Worm (Caenorhabditis elegans) whole organism, mixed stage, embryonic: ENCODE measurements around the gene evl-14.

Experiments used
- ces-1 ChIP-seq: fragments of 150-350 bp; optimal IDR thresholded peaks from 2 replicates; lab custom pipeline; 2014; ENCODE audit warnings: missing biosample characterization, missing genetic modification reagents, missing genetic modification characterization
- elt-1 ChIP-seq: sonication (generic microtip); optimal IDR thresholded peaks from 2 replicates; lab custom pipeline; 2017; ENCODE audit warnings: missing genetic modification characterization, mild to moderate bottlenecking, missing compliant biosample characterization, antibody characterized with exemption, moderate library complexity, borderline replicate concordance; ENCODE audit not compliant: insufficient read depth
- elt-3 ChIP-seq: fragments of 150-350 bp; optimal IDR thresholded peaks from 2 replicates; lab custom pipeline; 2014; ENCODE audit warnings: missing biosample characterization, missing genetic modification characterization
- nhr-2 ChIP-seq: fragments of 150-350 bp; optimal IDR thresholded peaks from 2 replicates; lab custom pipeline; 2014; ENCODE audit warnings: missing biosample characterization, missing genetic modification characterization
- nhr-237 ChIP-seq: fragments of 150-350 bp; optimal IDR thresholded peaks from 2 replicates; lab custom pipeline; 2014; ENCODE audit warnings: missing biosample characterization, missing genetic modification characterization
- nhr-28 ChIP-seq: fragments of 150-350 bp; optimal IDR thresholded peaks from 2 replicates; lab custom pipeline; 2014; ENCODE audit warnings: missing biosample characterization, missing genetic modification characterization
- nhr-76 ChIP-seq: sonication (generic microtip); optimal IDR thresholded peaks from 2 replicates; lab custom pipeline; 2017; ENCODE audit warnings: missing biosample characterization, missing genetic modification characterization
- pha-4 ChIP-seq: fragments of 150-350 bp; optimal IDR thresholded peaks from 2 replicates; lab custom pipeline; 2018; ENCODE audit warnings: missing biosample characterization, missing genetic modification reagents, missing genetic modification characterization
- snpc-4 ChIP-seq: fragments of 150-350 bp; optimal IDR thresholded peaks from 2 replicates; lab custom pipeline; 2014; ENCODE audit warnings: missing biosample characterization, missing genetic modification characterization
- sptf-1 ChIP-seq: sonication (generic microtip); optimal IDR thresholded peaks from 2 replicates; lab custom pipeline; 2017; ENCODE audit warnings: mild to moderate bottlenecking, missing genetic modification characterization, moderate library complexity, missing compliant biosample characterization

DNA sequence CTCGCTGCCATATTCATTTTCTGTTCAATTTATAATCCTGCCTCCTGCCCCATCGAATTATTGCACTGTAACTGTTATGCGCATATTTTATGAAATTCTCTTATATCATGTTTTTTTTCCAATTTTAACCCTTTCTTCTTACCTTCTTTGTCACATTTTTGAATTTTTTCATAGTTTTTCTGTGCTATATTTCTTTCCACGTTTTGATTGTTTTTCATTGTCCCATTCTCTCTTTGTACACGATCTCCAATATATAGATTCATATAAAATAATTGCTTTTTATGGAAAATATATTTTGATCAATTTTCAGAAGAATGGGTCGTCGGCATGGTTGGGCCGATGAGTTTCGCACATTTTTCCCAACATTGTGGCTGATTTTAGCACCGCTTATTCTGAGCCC, 36.9 kb upstream of the evl-14 start, which contains the start of gene B0285.6:
- no peak for TF ChIP-seq nhr-28 (tag; lab: Kevin White, UChicago)
- no peak for TF ChIP-seq nhr-76
- no peak for TF ChIP-seq snpc-4 (tag; lab: Kevin White, UChicago)
- no peak for TF ChIP-seq nhr-237
- no peak for TF ChIP-seq nhr-2 (tag; lab: Kevin White, UChicago)
- TF ChIP-seq pha-4 (tag; lab: Kevin White, UChicago), result no peak
- TF ChIP-seq ces-1 (GFP tag; lab: Kevin White, UChicago), result no peak
- TF ChIP-seq elt-3 (tag; lab: Kevin White, UChicago), result no peak
- no peak for TF ChIP-seq elt-1 (tag; lab: Kevin White, UChicago)
- TF ChIP-seq sptf-1 (tag; lab: Kevin White, UChicago), result no peak
